Fruit fly (Drosophila melanogaster): ENCODE results near the gene TBC1d7.

Gene TBC1d7

dm6 chr3R:24151924-24152809 is 9.4 kb upstream of the TBC1d7 start, which contains the start of the genes p38a and CG6178 (continued):
- TF ChIP-seq CG6808 (GFP tag; optimal IDR thresholded peaks at IDR 0.05) (peak; percentile 95), CG1621 (tag; optimal IDR thresholded peaks at IDR 0.05) (peak; percentile 88), Eip93F (GFP tag; optimal IDR thresholded peaks at IDR 0.05) (peak; percentile 81), pdm3 (GFP tag; optimal IDR thresholded peaks at IDR 0.05) (peak; percentile 89), acj6 (GFP tag; optimal IDR thresholded peaks at IDR 0.05) (peak; percentile 98), Sox15 (GFP tag; optimal IDR thresholded peaks at IDR 0.05) (peak; percentile 94), CG8632 (GFP tag; optimal IDR thresholded peaks at IDR 0.05) (peak; percentile 99), CG15336 (GFP tag; IDR thresholded peaks at IDR 0.05) (peak; percentile 99), CG6276 (GFP tag; optimal IDR thresholded peaks at IDR 0.05) (peak; percentile 99), CG11762 (GFP tag; optimal IDR thresholded peaks at IDR 0.05; ENCODE audit: insufficient read depth) (peak; percentile 93), CG10631 (GFP tag; optimal IDR thresholded peaks at IDR 0.05) (peak; percentile 99), spab (GFP tag; optimal IDR thresholded peaks at IDR 0.05) (peak; percentile 96), eg (GFP tag; IDR thresholded peaks at IDR 0.05) (peak; percentile 98), OdsH (GFP tag; optimal IDR thresholded peaks at IDR 0.05) (peak; percentile 98), lz (GFP tag; optimal IDR thresholded peaks at IDR 0.05) (peak; percentile 92), CG3032 (tag; optimal IDR thresholded peaks at IDR 0.05) (peak; percentile 99), fd85E (GFP tag; optimal IDR thresholded peaks at IDR 0.05) (peak; percentile 72), Met (GFP tag; optimal IDR thresholded peaks at IDR 0.05) (peak; percentile 91), fkh (GFP tag; optimal IDR thresholded peaks at IDR 0.05) (peak; percentile 86), salr (GFP tag; optimal IDR thresholded peaks at IDR 0.05) (peak; percentile 89 to 97), fd59A (GFP tag; optimal IDR thresholded peaks at IDR 0.05) (peak; percentile 87), Hr4 (GFP tag; optimal IDR thresholded peaks at IDR 0.05) (peak; percentile 95), Gug (GFP tag; IDR thresholded peaks at IDR 0.05) (peak; percentile 98), CG7368 (GFP tag; optimal IDR thresholded peaks at IDR 0.05) (peak; percentile 95), CG3919 (GFP tag; optimal IDR thresholded peaks at IDR 0.05) (peak; percentile 96), ss (GFP tag; optimal IDR thresholded peaks at IDR 0.05) (peak; percentile 95 to 98)

- no peak for TF ChIP-seq CG3919 (GFP tag; optimal IDR thresholded peaks at IDR 0.05)
- no peak for TF ChIP-seq eg (GFP tag; IDR thresholded peaks at IDR 0.05)
- no peak for TF ChIP-seq CG6792 (GFP tag; optimal IDR thresholded peaks at IDR 0.05)
- TF ChIP-seq topi (GFP tag; optimal IDR thresholded peaks at IDR 0.05), result no peak
- TF ChIP-seq esn (GFP tag; optimal IDR thresholded peaks at IDR 0.05), result no peak
- TF ChIP-seq CG4318 (GFP tag; optimal IDR thresholded peaks at IDR 0.05), result no peak
- TF ChIP-seq vri (GFP tag; optimal IDR thresholded peaks at IDR 0.05), result no peak
- no peak for TF ChIP-seq Sox102F (GFP tag; optimal IDR thresholded peaks at IDR 0.05)
Measured at dm6 chr3R:24162774-24163555, 1.4 kb downstream of the TBC1d7 start, which contains the start of gene mRpS24. mRpS24 (minus strand) TSS chr3R:24163545.

- TF ChIP-seq CG32006 (GFP tag; optimal IDR thresholded peaks at IDR 0.05) (peak; percentile 69), CG10669 (GFP tag; optimal IDR thresholded peaks at IDR 0.05) (no peak), achi (GFP tag; optimal IDR thresholded peaks at IDR 0.05) (peak; percentile 62), CG6808 (GFP tag; optimal IDR thresholded peaks at IDR 0.05) (no peak), CG8319 (GFP tag; optimal IDR thresholded peaks at IDR 0.05) (no peak), Hr39 (GFP tag; optimal IDR thresholded peaks at IDR 0.05) (peak; percentile 61), svp (GFP tag) (no peak), fd59A (GFP tag; optimal IDR thresholded peaks at IDR 0.05) (no peak), Lpt (GFP tag; optimal IDR thresholded peaks at IDR 0.05) (peak; percentile 36), CG6276 (GFP tag; optimal IDR thresholded peaks at IDR 0.05) (no peak), vri (GFP tag; optimal IDR thresholded peaks at IDR 0.05) (peak; percentile 80), Hr38 (GFP tag; optimal IDR thresholded peaks at IDR 0.05) (no peak), Eip78C (GFP tag) (peak; percentile 91), net (GFP tag; optimal IDR thresholded peaks at IDR 0.05) (peak; percentile 52), eg (GFP tag; IDR thresholded peaks at IDR 0.05) (peak; percentile 70), Eip93F (GFP tag; optimal IDR thresholded peaks at IDR 0.05) (no peak), CG10631 (GFP tag; optimal IDR thresholded peaks at IDR 0.05) (peak; percentile 69), CG3032 (tag; optimal IDR thresholded peaks at IDR 0.05) (peak; percentile 64), CG8119 (GFP tag; IDR thresholded peaks at IDR 0.05) (no peak), CG8632 (GFP tag; optimal IDR thresholded peaks at IDR 0.05) (peak; percentile 37), CG9139 (GFP tag; optimal IDR thresholded peaks at IDR 0.05) (no peak)
Measured at dm6 chr3R:24163556-24164022, 2.1 kb downstream of the TBC1d7 start, which contains the start of gene Apc2. Apc2 (plus strand) TSS chr3R:24163966.
